Worm (Caenorhabditis elegans) whole organism, midembryonic: ENCODE results near the gene T16G1.5.

Experiments
- T22C8.4 ChIP-seq: fragments of 200-800 bp; sonication (Bioruptor generic); IDR thresholded peaks from 2 replicates; pipeline ENCODE4 v1.3.6; 2022; ENCODE audit warnings: missing genetic modification characterization, missing compliant biosample characterization
- cog-1 ChIP-seq: sonication (generic microtip); optimal IDR thresholded peaks from 2 replicates; lab custom pipeline; 2016; ENCODE audit warnings: missing genetic modification characterization, missing compliant biosample characterization
- flt-1 ChIP-seq: fragments of 200-800 bp; sonication (Bioruptor generic); IDR thresholded peaks from 2 replicates; pipeline ENCODE4 v1.3.6; 2022; ENCODE audit warnings: missing genetic modification characterization, missing compliant biosample characterization
- klf-2 ChIP-seq: fragments of 200-800 bp; sonication (Bioruptor generic); conservative IDR thresholded peaks from 2 replicates; pipeline ENCODE4 v1.3.6; 2022; ENCODE audit warnings: missing genetic modification reagents, missing genetic modification characterization, missing compliant biosample characterization
- med-1 ChIP-seq: sonication (generic microtip); optimal IDR thresholded peaks from 2 replicates; lab custom pipeline; 2017; ENCODE audit warnings: missing genetic modification characterization, mild to moderate bottlenecking, missing compliant biosample characterization, antibody characterized with exemption, missing genetic modification reagents; ENCODE audit not compliant: insufficient read depth
- ref-1 ChIP-seq: fragments of 200-800 bp; sonication (Bioruptor generic); conservative IDR thresholded peaks from 2 replicates; pipeline ENCODE4 v1.3.6; 2022; ENCODE audit warnings: missing genetic modification reagents, missing genetic modification characterization, missing compliant biosample characterization
- tab-1 ChIP-seq: fragments of 200-800 bp; sonication (Bioruptor generic); IDR thresholded peaks from 2 replicates; pipeline ENCODE4 v1.3.6; 2022; ENCODE audit warnings: missing genetic modification characterization, missing compliant biosample characterization
- ztf-23 ChIP-seq: fragments of 200-800 bp; sonication (Bioruptor generic); IDR thresholded peaks from 2 replicates; pipeline ENCODE4 v1.3.6; 2022; ENCODE audit warnings: missing genetic modification reagents, missing genetic modification characterization, missing compliant biosample characterization
- ztf-29 ChIP-seq: fragments of 200-800 bp; sonication (Bioruptor generic); IDR thresholded peaks from 2 replicates; pipeline ENCODE4 v1.3.6; 2022; ENCODE audit warnings: missing genetic modification reagents, missing genetic modification characterization, missing compliant biosample characterization

- TF ChIP-seq cog-1 (tag; lab: Kevin White, UChicago) (no peak), ztf-29 (GFP tag; lab: Robert Waterston, UW) (no peak), ref-1 (no peak), T22C8.4 (GFP tag; lab: Robert Waterston, UW) (no peak), klf-2 (GFP tag; lab: Robert Waterston, UW) (no peak), ztf-23 (no peak), med-1 (GFP tag; lab: Kevin White, UChicago) (no peak), flt-1 (GFP tag; lab: Robert Waterston, UW) (no peak), tab-1 (GFP tag; lab: Robert Waterston, UW) (no peak)
Measured at ce11 chrV:12961085-12961560, 21.8 kb upstream of the T16G1.5 start, which contains the start of gene mpst-7.
